Fruit fly (Drosophila melanogaster) whole organism, embryonic: Measurements from ENCODE around the gene Cmtr1.
A peak's percentile ranks its signal among the peaks of the same experiment; 100 is the strongest.

Source experiments
- CG12155 ChIP-seq: fragments of 200-800 bp; sonication (Bioruptor generic); optimal IDR thresholded peaks from 3 replicates; lab custom pipeline; 2016; ENCODE audit warnings: missing biosample characterization, missing genetic modification characterization
- CG12744 ChIP-seq: fragments of 200-800 bp; sonication (Bioruptor generic); optimal IDR thresholded peaks from 2 replicates; lab custom pipeline; 2016; ENCODE audit warnings: missing biosample characterization, missing genetic modification characterization
- CG14710 ChIP-seq: fragments of 200-800 bp; sonication (Bioruptor generic); optimal IDR thresholded peaks from 3 replicates; lab custom pipeline; 2019; ENCODE audit warnings: missing biosample characterization, mild to moderate bottlenecking, missing genetic modification characterization, moderate library complexity
- CG14860 ChIP-seq: fragments of 200-800 bp; sonication (Bioruptor generic); IDR thresholded peaks from 3 replicates; pipeline ENCODE4 v1.3.6; 2022; ENCODE audit warnings: missing biosample characterization, missing genetic modification characterization; ENCODE audit not compliant: partially characterized antibody
- CG15269 ChIP-seq: fragments of 200-800 bp; sonication (Bioruptor generic); optimal IDR thresholded peaks from 2 replicates; lab custom pipeline; 2018; ENCODE audit warnings: missing biosample characterization, mild to moderate bottlenecking, missing genetic modification characterization, moderate library complexity
- CG17186 ChIP-seq: fragments of 200-800 bp; sonication (Bioruptor generic); optimal IDR thresholded peaks from 3 replicates; lab custom pipeline; 2017; ENCODE audit warnings: missing biosample characterization, missing genetic modification reagents, missing genetic modification characterization
- CG1792 ChIP-seq: fragments of 200-800 bp; sonication (Bioruptor generic); optimal IDR thresholded peaks from 2 replicates; lab custom pipeline; 2016; ENCODE audit warnings: missing biosample characterization, missing genetic modification characterization
- CG18599 ChIP-seq: fragments of 200-800 bp; sonication (Bioruptor generic); optimal IDR thresholded peaks from 3 replicates; lab custom pipeline; 2017; ENCODE audit warnings: missing biosample characterization, missing genetic modification characterization, mild to moderate bottlenecking, moderate library complexity, missing genetic modification reagents
- CG33213 ChIP-seq: fragments of 200-800 bp; sonication (Bioruptor generic); optimal IDR thresholded peaks from 3 replicates; lab custom pipeline; 2016; ENCODE audit warnings: missing biosample characterization, missing genetic modification characterization
- CG3995 ChIP-seq: fragments of 200-800 bp; sonication (Bioruptor generic); optimal IDR thresholded peaks from 3 replicates; lab custom pipeline; 2016; ENCODE audit warnings: missing biosample characterization, missing genetic modification characterization
- CG6854 ChIP-seq: fragments of 200-800 bp; sonication (Bioruptor generic); optimal IDR thresholded peaks from 3 replicates; lab custom pipeline; 2017; ENCODE audit warnings: missing biosample characterization, mild to moderate bottlenecking, missing genetic modification characterization
- CG7556 ChIP-seq: fragments of 200-800 bp; sonication (Bioruptor generic); optimal IDR thresholded peaks from 2 replicates; lab custom pipeline; 2017; ENCODE audit warnings: missing biosample characterization, mild to moderate bottlenecking, missing genetic modification characterization
- CG9797 ChIP-seq: fragments of 200-800 bp; sonication (Bioruptor generic); optimal IDR thresholded peaks from 3 replicates; lab custom pipeline; 2018; ENCODE audit warnings: missing biosample characterization, mild to moderate bottlenecking, missing genetic modification characterization
- CG9876 ChIP-seq: fragments of 200-800 bp; sonication (Bioruptor generic); optimal IDR thresholded peaks from 2 replicates; lab custom pipeline; 2016; ENCODE audit warnings: missing biosample characterization, missing genetic modification characterization
- CTCF ChIP-seq: fragments of 200-800 bp; sonication (Bioruptor generic); optimal IDR thresholded peaks from 2 replicates; lab custom pipeline; 2017; ENCODE audit warnings: missing biosample characterization, mild to moderate bottlenecking, missing genetic modification characterization, moderate library complexity
- D19B ChIP-seq: fragments of 200-800 bp; sonication (Bioruptor generic); optimal IDR thresholded peaks from 2 replicates; lab custom pipeline; 2017; ENCODE audit warnings: missing biosample characterization, mild to moderate bottlenecking, missing genetic modification characterization
- Dbx ChIP-seq: fragments of 200-800 bp; sonication (Bioruptor generic); IDR thresholded peaks from 3 replicates; pipeline ENCODE4 v1.3.6; 2022; ENCODE audit warnings: missing biosample characterization, missing genetic modification characterization
- Dp ChIP-seq: fragments of 200-800 bp; sonication (Bioruptor generic); optimal IDR thresholded peaks from 2 replicates; lab custom pipeline; 2018; ENCODE audit warnings: missing biosample characterization, mild to moderate bottlenecking, missing genetic modification characterization, moderate library complexity
- Eip74EF ChIP-seq, 2 experiments: fragments of 200-800 bp in 1 of 2; fragments of >200 bp in 1 of 2; sonication (Bioruptor generic) in 1 of 2; optimal IDR thresholded peaks; 2 replicates each; lab custom pipeline; 2017 to 2019; ENCODE audit warnings: missing biosample characterization in 2 of 2, missing genetic modification characterization in 2 of 2, mild to moderate bottlenecking in 1 of 2, moderate library complexity in 1 of 2
- Ets97D ChIP-seq: fragments of 200-800 bp; sonication (Bioruptor generic); optimal IDR thresholded peaks from 3 replicates; lab custom pipeline; 2016; ENCODE audit warnings: missing biosample characterization, missing genetic modification characterization
- Lim3 ChIP-seq: fragments of 200-800 bp; sonication (Bioruptor generic); IDR thresholded peaks from 2 replicates; pipeline ENCODE4 v1.3.6; 2022; ENCODE audit warnings: missing biosample characterization, missing genetic modification characterization
- MBD-R2 ChIP-seq: fragments of 200-800 bp; sonication (Bioruptor generic); IDR thresholded peaks from 2 replicates; pipeline ENCODE4 v1.3.6; 2022; ENCODE audit warnings: missing biosample characterization, missing genetic modification characterization
- TFAM ChIP-seq: fragments of 200-800 bp; sonication (Bioruptor generic); optimal IDR thresholded peaks from 2 replicates; lab custom pipeline; 2017; ENCODE audit warnings: missing biosample characterization, missing genetic modification characterization, inconsistent platforms
- YL-1 ChIP-seq: fragments of 200-800 bp; sonication (Bioruptor generic); optimal IDR thresholded peaks from 3 replicates; lab custom pipeline; 2017; ENCODE audit warnings: missing biosample characterization, mild to moderate bottlenecking, missing genetic modification characterization
- ara ChIP-seq: fragments of 200-800 bp; sonication (Bioruptor generic); IDR thresholded peaks from 2 replicates; pipeline ENCODE4 v1.3.6; 2022; ENCODE audit warnings: missing biosample characterization, missing genetic modification characterization
- ash1 ChIP-seq: fragments of 200-800 bp; sonication (Bioruptor generic); optimal IDR thresholded peaks from 2 replicates; lab custom pipeline; 2018; ENCODE audit warnings: missing biosample characterization, mild to moderate bottlenecking, missing genetic modification characterization
- bbx ChIP-seq: fragments of 200-800 bp; sonication (Bioruptor generic); IDR thresholded peaks from 2 replicates; pipeline ENCODE4 v1.3.6; 2022; ENCODE audit warnings: missing biosample characterization, missing genetic modification characterization; ENCODE audit not compliant: partially characterized antibody
- caup ChIP-seq: fragments of 200-800 bp; sonication (Bioruptor generic); optimal IDR thresholded peaks from 3 replicates; lab custom pipeline; 2017; ENCODE audit warnings: missing biosample characterization, mild to moderate bottlenecking, missing genetic modification characterization, moderate library complexity; ENCODE audit not compliant: severe bottlenecking
- ci ChIP-seq: fragments of 200-800 bp; sonication (Bioruptor generic); IDR thresholded peaks from 3 replicates; pipeline ENCODE4 v1.3.6; 2022; ENCODE audit warnings: missing biosample characterization, missing genetic modification characterization
- dati ChIP-seq: fragments of 200-800 bp; sonication (Bioruptor generic); IDR thresholded peaks from 2 replicates; pipeline ENCODE4 v1.3.6; 2022; ENCODE audit warnings: missing biosample characterization, missing genetic modification characterization
- dmrt11E ChIP-seq: fragments of 200-800 bp; sonication (Bioruptor generic); optimal IDR thresholded peaks from 3 replicates; lab custom pipeline; 2018; ENCODE audit warnings: missing biosample characterization, mild to moderate bottlenecking, missing genetic modification characterization, moderate library complexity
- fru ChIP-seq: fragments of >200 bp; optimal IDR thresholded peaks from 2 replicates; lab custom pipeline; 2017
- hb ChIP-seq: fragments of 200-800 bp; sonication (Bioruptor generic); IDR thresholded peaks from 3 replicates; pipeline ENCODE4 v1.3.6; 2022; ENCODE audit warnings: missing biosample characterization, missing genetic modification characterization; ENCODE audit not compliant: partially characterized antibody
- hkb ChIP-seq, 2 experiments: fragments of 200-800 bp in 1 of 2; fragments of >200 bp in 1 of 2; sonication (Bioruptor generic) in 1 of 2; IDR thresholded peaks in 1 of 2; optimal IDR thresholded peaks in 1 of 2; 2 replicates each; pipeline versions ENCODE4 v1.3.6 to Lab custom; 2017 to 2022; ENCODE audit warnings: missing biosample characterization in 1 of 2, missing genetic modification characterization in 1 of 2
- jumu ChIP-seq: fragments of 200-800 bp; sonication (Bioruptor generic); optimal IDR thresholded peaks from 3 replicates; lab custom pipeline; 2016; ENCODE audit warnings: missing biosample characterization, missing genetic modification characterization
- knrl ChIP-seq: fragments of 200-800 bp; sonication (Bioruptor generic); IDR thresholded peaks from 3 replicates; pipeline ENCODE4 v1.3.6; 2022; ENCODE audit warnings: missing biosample characterization, missing genetic modification characterization; ENCODE audit not compliant: partially characterized antibody
- lmd ChIP-seq: fragments of 200-800 bp; sonication (Bioruptor generic); IDR thresholded peaks from 2 replicates; pipeline ENCODE4 v1.3.6; 2022; ENCODE audit warnings: missing biosample characterization, missing genetic modification characterization
- nerfin-1 ChIP-seq: fragments of 200-800 bp; sonication (Bioruptor generic); optimal IDR thresholded peaks from 3 replicates; lab custom pipeline; 2019; ENCODE audit warnings: missing biosample characterization, mild to moderate bottlenecking, missing genetic modification characterization, moderate library complexity
- nmo ChIP-seq: fragments of 200-800 bp; sonication (Bioruptor generic); optimal IDR thresholded peaks from 2 replicates; lab custom pipeline; 2018; ENCODE audit warnings: missing biosample characterization, mild to moderate bottlenecking, missing genetic modification characterization, moderate library complexity
- pan ChIP-seq, 4 experiments: fragments of >200 bp in 3 of 4; fragments of 200-800 bp in 1 of 4; sonication (Bioruptor generic) in 1 of 4; optimal IDR thresholded peaks in 3 of 4; IDR thresholded peaks in 1 of 4; 2 replicates each; pipeline versions ENCODE4 v1.3.6 to Lab custom; 2017 to 2022; ENCODE audit warnings: missing biosample characterization in 2 of 4, missing genetic modification characterization in 2 of 4, mixed read lengths in 1 of 4
- pzg ChIP-seq: fragments of 200-800 bp; sonication (Bioruptor generic); optimal IDR thresholded peaks from 3 replicates; lab custom pipeline; 2018; ENCODE audit warnings: missing biosample characterization, mild to moderate bottlenecking, missing genetic modification characterization, moderate library complexity
- salm ChIP-seq: fragments of 200-800 bp; sonication (Bioruptor generic); optimal IDR thresholded peaks from 2 replicates; lab custom pipeline; 2018; ENCODE audit warnings: missing biosample characterization, mild to moderate bottlenecking, missing genetic modification characterization
- sd ChIP-seq: fragments of 200-800 bp; sonication (Bioruptor generic); optimal IDR thresholded peaks from 3 replicates; lab custom pipeline; 2018; ENCODE audit warnings: missing biosample characterization, mild to moderate bottlenecking, missing genetic modification characterization, moderate library complexity
- seq ChIP-seq: fragments of 200-800 bp; sonication (Bioruptor generic); IDR thresholded peaks from 2 replicates; pipeline ENCODE4 v1.3.6; 2022; ENCODE audit warnings: missing biosample characterization, missing genetic modification characterization
- sim ChIP-seq: fragments of 200-800 bp; sonication (Bioruptor generic); IDR thresholded peaks from 2 replicates; pipeline ENCODE4 v1.3.6; 2022; ENCODE audit warnings: missing biosample characterization, missing genetic modification characterization
- sisA ChIP-seq: fragments of 200-800 bp; sonication (Bioruptor generic); IDR thresholded peaks from 2 replicates; pipeline ENCODE4 v1.3.6; 2022; ENCODE audit warnings: missing biosample characterization, missing genetic modification characterization
- trem ChIP-seq: fragments of 200-800 bp; optimal IDR thresholded peaks from 3 replicates; lab custom pipeline; 2019; ENCODE audit warnings: missing biosample characterization, mild to moderate bottlenecking, missing genetic modification characterization, moderate library complexity
- ttk ChIP-seq: fragments of 200-800 bp; sonication (Bioruptor generic); IDR thresholded peaks from 2 replicates; pipeline ENCODE4 v2.1.2; 2022; ENCODE audit warnings: missing biosample characterization, missing genetic modification characterization
- yki ChIP-seq: fragments of >200 bp; optimal IDR thresholded peaks from 3 replicates; lab custom pipeline; 2018

The Cmtr1 gene

dm6 chrX:4105830-4106233, 5.0 kb upstream of the Cmtr1 start, which contains the start of gene cib (continued):
- TF ChIP-seq CG33213 (GFP tag; lab: Kevin White, UChicago) (peak; percentile 94), CG18599 (peak; percentile 22), CG12155 (GFP tag; lab: Kevin White, UChicago) (peak; percentile 13), nerfin-1 (tag; lab: Kevin White, UChicago) (no peak), Lim3 (GFP tag; lab: Robert Waterston, UW) (no peak), CG14860 (GFP tag; lab: Robert Waterston, UW) (peak; percentile 50; the same call in 2 of the 3 replicates), CG9876 (GFP tag; lab: Kevin White, UChicago) (no peak), TFAM (GFP tag; lab: Kevin White, UChicago) (no peak), sim (GFP tag; lab: Robert Waterston, UW) (no peak), bbx (GFP tag; lab: Robert Waterston, UW) (peak; percentile 90)
- TF ChIP-seq, all 482 proteins: peak for 211

- TF ChIP-seq seq (GFP tag; lab: Robert Waterston, UW) (no peak), pan (optimal IDR thresholded peaks at IDR 0.05; lab: Kevin White, UChicago) (no peak), pan (GFP tag; optimal IDR thresholded peaks at IDR 0.05 in 1 of 2, IDR thresholded peaks at IDR 0.05 in 1 of 2) (no peak), jumu (GFP tag; lab: Kevin White, UChicago) (no peak), YL-1 (peak; percentile 31), trem (tag; lab: Kevin White, UChicago) (peak; percentile 33), CG6854 (no peak), pzg (GFP tag; lab: Kevin White, UChicago) (peak; percentile 54), dati (GFP tag; lab: Robert Waterston, UW) (no peak), nmo (GFP tag; lab: Kevin White, UChicago) (peak; percentile 32), CTCF (GFP tag; lab: Kevin White, UChicago) (peak; percentile 29), CG18599 (no peak), ttk (GFP tag; lab: Robert Waterston, UW) (no peak), hkb (optimal IDR thresholded peaks at IDR 0.05; lab: Kevin White, UChicago) (peak; percentile 31), hkb (GFP tag; IDR thresholded peaks at IDR 0.05; lab: Robert Waterston, UW) (no peak), CG7556 (GFP tag; lab: Kevin White, UChicago) (no peak), Eip74EF (GFP tag; optimal IDR thresholded peaks at IDR 0.05; lab: Kevin White, UChicago) (no peak), CG3995 (GFP tag; lab: Kevin White, UChicago) (peak; percentile 28), MBD-R2 (GFP tag; lab: Robert Waterston, UW) (peak; percentile 78), ash1 (no peak), Dbx (GFP tag; lab: Robert Waterston, UW) (no peak), ci (no peak), knrl (GFP tag; lab: Robert Waterston, UW) (no peak), fru (lab: Kevin White, UChicago) (no peak), CG17186 (GFP tag; lab: Kevin White, UChicago) (no peak), ara (GFP tag; lab: Robert Waterston, UW) (no peak), CG15269 (tag; lab: Kevin White, UChicago) (no peak), Dp (GFP tag; lab: Kevin White, UChicago) (peak; percentile 61), sisA (no peak), CG12744 (GFP tag; lab: Kevin White, UChicago) (no peak), caup (GFP tag; lab: Kevin White, UChicago) (no peak), D19B (GFP tag; lab: Kevin White, UChicago) (no peak), lmd (GFP tag; lab: Robert Waterston, UW) (no peak), yki (no peak), hb (GFP tag; lab: Robert Waterston, UW) (no peak), sd (tag; lab: Kevin White, UChicago) (no peak), dmrt11E (tag; lab: Kevin White, UChicago) (no peak), CG14710 (tag; lab: Kevin White, UChicago) (peak; percentile 51), CG9797 (peak; percentile 74), CG1792 (GFP tag; lab: Kevin White, UChicago) (no peak), Ets97D (GFP tag; lab: Kevin White, UChicago) (peak; percentile 55), salm (tag; lab: Kevin White, UChicago) (no peak)
Measured at dm6 chrX:4104132-4104531, 3.3 kb upstream of the Cmtr1 start, which contains the start of the genes Xpac and brn. Gene Xpac (minus strand): TSS chrX:4104197. Gene brn (plus strand): TSS chrX:4104342.
